Fruit fly (Drosophila melanogaster) S2 (cell line): ENCODE data around the gene CG43732.

Experiments
- CG8478 ChIP-seq: fragments of >200 bp; optimal IDR thresholded peaks from 2 replicates; lab custom pipeline; 2018
- CTCF ChIP-seq, 2 experiments: fragments of >200 bp; optimal IDR thresholded peaks; 2 replicates each; lab custom pipeline; 2018

- no peak for TF ChIP-seq CG8478
- TF ChIP-seq CTCF (optimal IDR thresholded peaks at IDR 0.05; lab: Kevin White, UChicago): no peak
Measured at dm6 chr3R:19014742-19015422, 64.9 kb downstream of the CG43732 start.
